Worm (Caenorhabditis elegans) whole organism, young adult: ENCODE measurements around the gene Y57A10C.8.

Source experiments
- K12H6.12 ChIP-seq: fragments of 200-800 bp; sonication (Bioruptor generic); optimal IDR thresholded peaks from 2 replicates; lab custom pipeline; 2018; ENCODE audit warnings: mild to moderate bottlenecking, missing genetic modification characterization, missing compliant biosample characterization
- ceh-91 ChIP-seq: fragments of 200-800 bp; sonication (Bioruptor generic); IDR thresholded peaks from 2 replicates; pipeline ENCODE4 v1.3.6; 2022; ENCODE audit warnings: missing genetic modification reagents, missing genetic modification characterization, missing compliant biosample characterization
- dpl-1 ChIP-seq: fragments of 150-350 bp; optimal IDR thresholded peaks from 2 replicates; lab custom pipeline; 2014; ENCODE audit warnings: missing biosample characterization, missing genetic modification reagents, missing genetic modification characterization
- him-1 ChIP-seq: sonication (generic microtip); optimal IDR thresholded peaks from 2 replicates; lab custom pipeline; 2016; ENCODE audit warnings: missing genotype, missing genetic modification reagents, missing genetic modification characterization, missing compliant biosample characterization
- madf-8 ChIP-seq: fragments of 200-800 bp; sonication (Bioruptor generic); conservative IDR thresholded peaks from 2 replicates; pipeline ENCODE4 v1.3.6; 2022; ENCODE audit warnings: missing genetic modification reagents, missing genetic modification characterization, missing compliant biosample characterization
- nfya-1 ChIP-seq: sonication (generic microtip); optimal IDR thresholded peaks from 2 replicates; lab custom pipeline; 2017; ENCODE audit warnings: antibody characterized with exemption, missing compliant biosample characterization, missing genetic modification characterization, borderline replicate concordance; ENCODE audit not compliant: insufficient read depth
- snpc-4 ChIP-seq, 5 experiments: fragments of 150-350 bp in 1 of 5; sonication (generic microtip) in 4 of 5; optimal IDR thresholded peaks; 2 replicates each; lab custom pipeline; 2014 to 2018; ENCODE audit warnings: missing genetic modification characterization in 5 of 5, missing biosample characterization in 3 of 5, antibody characterized with exemption in 2 of 5, mild to moderate bottlenecking in 2 of 5, missing compliant biosample characterization in 2 of 5, missing genotype in 2 of 5, moderate library complexity in 2 of 5, missing genetic modification reagents in 1 of 5

DNA sequence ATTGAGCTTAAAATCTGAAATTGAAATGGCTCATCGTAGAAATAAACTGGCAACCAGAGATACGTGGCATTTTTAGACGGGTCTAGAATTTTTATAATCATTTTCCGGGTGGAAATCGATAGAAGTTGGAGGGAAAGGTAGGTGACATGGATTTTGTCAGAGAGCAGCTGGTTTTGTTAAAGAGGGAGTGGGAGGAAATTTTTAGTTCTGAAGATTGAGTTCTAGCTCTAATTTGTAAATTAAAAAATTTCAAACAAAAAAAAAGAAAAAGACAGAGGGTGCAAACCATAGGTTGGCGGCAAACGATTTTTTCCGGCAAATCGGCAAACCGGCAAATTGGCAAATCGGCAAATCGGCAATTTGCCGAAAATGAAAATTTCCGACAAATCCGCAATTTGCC lies 27.0 kb upstream of the Y57A10C.8 start, which contains the start of gene sre-32:
- TF ChIP-seq nfya-1 (tag; lab: Kevin White, UChicago): no peak
- TF ChIP-seq K12H6.12 (tag; lab: Kevin White, UChicago): no peak
- no peak for TF ChIP-seq madf-8 (GFP tag; lab: Robert Waterston, UW)
- no peak for TF ChIP-seq ceh-91 (GFP tag; lab: Robert Waterston, UW)
- no peak for TF ChIP-seq him-1
- TF ChIP-seq dpl-1 (GFP tag; lab: Kevin White, UChicago): no peak
- no peak for TF ChIP-seq snpc-4 (GFP tag; optimal IDR thresholded peaks at IDR 0.05; lab: Kevin White, UChicago)
- no peak for TF ChIP-seq snpc-4 (tag; optimal IDR thresholded peaks at IDR 0.05; lab: Kevin White, UChicago)
